Worm (Caenorhabditis elegans): ENCODE results near the gene spsb-1.
A peak's percentile ranks its signal among the peaks of the same experiment; 100 is the strongest.

DNA sequence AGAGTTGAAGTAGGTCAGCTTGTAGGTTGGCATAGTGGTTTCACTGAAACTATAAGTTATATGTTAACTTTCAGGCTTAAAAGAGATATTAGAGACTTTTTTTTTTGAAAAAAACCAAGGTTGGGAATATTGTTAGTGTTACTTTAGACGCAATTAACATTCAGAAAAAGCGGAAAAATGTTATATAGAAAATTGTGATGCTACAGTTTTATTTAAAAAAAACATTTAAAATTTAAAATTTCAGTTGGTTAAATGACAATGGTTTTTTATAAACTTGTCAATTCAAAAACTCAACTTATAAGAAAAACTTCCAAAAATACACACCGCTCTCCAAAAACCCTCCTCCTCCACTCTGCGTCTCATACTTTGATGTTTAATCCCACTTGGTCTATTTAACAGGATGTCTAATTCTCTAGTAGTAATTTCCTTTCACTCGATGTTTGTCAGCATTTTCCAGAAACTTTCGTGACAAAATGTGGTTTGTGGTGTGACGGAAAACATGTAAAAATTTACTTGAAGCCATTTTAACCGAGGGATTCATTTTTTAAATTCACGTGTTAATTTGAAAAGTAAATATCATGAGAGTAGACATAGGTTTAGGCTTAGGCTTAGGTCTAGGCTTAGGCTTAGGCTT is 21.5 kb upstream of the spsb-1 start, which contains the start of gene gst-31:
- TF ChIP-seq elt-2 (tag; optimal IDR thresholded peaks at IDR 0.05) (no peak), lin-39 (tag; optimal IDR thresholded peaks at IDR 0.05) (no peak), fkh-10 (GFP tag; optimal IDR thresholded peaks at IDR 0.05) (no peak), elt-3 (tag; optimal IDR thresholded peaks at IDR 0.05) (no peak), nhr-84 (tag; optimal IDR thresholded peaks at IDR 0.05) (no peak), nhr-76 (tag; optimal IDR thresholded peaks at IDR 0.05) (no peak), aha-1 (tag; optimal IDR thresholded peaks at IDR 0.05) (no peak), skn-1 (tag; optimal IDR thresholded peaks at IDR 0.05) (peak; percentile 88), snpc-4 (tag; optimal IDR thresholded peaks at IDR 0.05) (no peak), lin-15B (tag; optimal IDR thresholded peaks at IDR 0.05) (no peak), unc-62 (GFP tag; optimal IDR thresholded peaks at IDR 0.05) (no peak), pax-3 (tag; optimal IDR thresholded peaks at IDR 0.05) (no peak), lin-35 (GFP tag; optimal IDR thresholded peaks at IDR 0.05) (no peak)

Measured in whole organism, L1 larva.